Worm (Caenorhabditis elegans) whole organism, L2 larva: ENCODE measurements around the gene E02H9.9.

Experiments used
- F13H6.1 ChIP-seq: sonication (generic microtip); optimal IDR thresholded peaks from 2 replicates; lab custom pipeline; 2016; ENCODE audit warnings: missing genetic modification characterization, missing compliant biosample characterization
- R02D3.7 ChIP-seq: fragments of 150-350 bp; optimal IDR thresholded peaks from 2 replicates; lab custom pipeline; 2014; ENCODE audit warnings: missing biosample characterization, missing genetic modification characterization
- ZK546.5 ChIP-seq: sonication (generic microtip); optimal IDR thresholded peaks from 2 replicates; lab custom pipeline; 2017; ENCODE audit warnings: missing biosample characterization, missing genetic modification characterization
- alr-1 ChIP-seq: fragments of 150-350 bp; optimal IDR thresholded peaks from 2 replicates; lab custom pipeline; 2014; ENCODE audit warnings: missing biosample characterization, missing genetic modification characterization
- aly-2 ChIP-seq: fragments of 150-350 bp; optimal IDR thresholded peaks from 2 replicates; lab custom pipeline; 2014; ENCODE audit warnings: missing biosample characterization, missing genetic modification characterization
- ama-1 ChIP-seq: fragments of 150-350 bp; optimal IDR thresholded peaks from 2 replicates; lab custom pipeline; 2018; ENCODE audit warnings: inconsistent platforms
- blmp-1 ChIP-seq: sonication (generic microtip); optimal IDR thresholded peaks from 2 replicates; lab custom pipeline; 2017; ENCODE audit warnings: missing genetic modification characterization, mild to moderate bottlenecking, missing compliant biosample characterization, antibody characterized with exemption, moderate library complexity; ENCODE audit not compliant: insufficient read depth
- ceh-16 ChIP-seq: fragments of 150-350 bp; optimal IDR thresholded peaks from 2 replicates; lab custom pipeline; 2014; ENCODE audit warnings: missing biosample characterization, missing genetic modification characterization
- ceh-82 ChIP-seq: fragments of 150-350 bp; optimal IDR thresholded peaks from 2 replicates; lab custom pipeline; 2014; ENCODE audit warnings: missing biosample characterization, missing genetic modification characterization
- crh-2 ChIP-seq: sonication (generic microtip); optimal IDR thresholded peaks from 2 replicates; lab custom pipeline; 2017; ENCODE audit warnings: missing biosample characterization, missing genetic modification characterization
- egl-27 ChIP-seq: sonication (generic microtip); optimal IDR thresholded peaks from 3 replicates; lab custom pipeline; 2017; ENCODE audit warnings: missing biosample characterization, missing genetic modification reagents, missing genetic modification characterization
- elt-1 ChIP-seq: fragments of 150-350 bp; optimal IDR thresholded peaks from 2 replicates; lab custom pipeline; 2014; ENCODE audit warnings: missing biosample characterization, missing genetic modification characterization
- elt-3 ChIP-seq: sonication (generic microtip); optimal IDR thresholded peaks from 2 replicates; lab custom pipeline; 2017; ENCODE audit warnings: missing biosample characterization, missing genetic modification characterization
- fos-1 ChIP-seq: fragments of 150-350 bp; optimal IDR thresholded peaks from 2 replicates; lab custom pipeline; 2014; ENCODE audit warnings: missing biosample characterization, missing genetic modification characterization
- gmeb-1 ChIP-seq: fragments of 150-350 bp; optimal IDR thresholded peaks from 2 replicates; lab custom pipeline; 2014; ENCODE audit warnings: missing biosample characterization, missing genetic modification characterization
- lin-11 ChIP-seq: fragments of 150-350 bp; sonication (generic microtip); optimal IDR thresholded peaks from 2 replicates; lab custom pipeline; 2014; ENCODE audit warnings: missing biosample characterization, missing genetic modification characterization, inconsistent platforms, mixed read lengths
- lin-13 ChIP-seq: fragments of 150-350 bp; optimal IDR thresholded peaks from 2 replicates; lab custom pipeline; 2014; ENCODE audit warnings: missing biosample characterization, missing genetic modification reagents, missing genetic modification characterization
- lin-39 ChIP-seq: fragments of 150-350 bp; optimal IDR thresholded peaks from 2 replicates; lab custom pipeline; 2014; ENCODE audit warnings: missing biosample characterization, missing genetic modification reagents, missing genetic modification characterization
- lsy-2 ChIP-seq, 2 experiments: fragments of 150-350 bp in 1 of 2; sonication (generic microtip) in 1 of 2; optimal IDR thresholded peaks; 2 replicates each; lab custom pipeline; 2014 to 2017; ENCODE audit warnings: missing biosample characterization in 2 of 2, missing genetic modification characterization in 2 of 2
- mbf-1 ChIP-seq: sonication (generic microtip); optimal IDR thresholded peaks from 2 replicates; lab custom pipeline; 2017; ENCODE audit warnings: missing biosample characterization, missing genetic modification characterization
- nhr-10 ChIP-seq: sonication (generic microtip); optimal IDR thresholded peaks from 2 replicates; lab custom pipeline; 2017; ENCODE audit warnings: missing biosample characterization, missing genetic modification characterization
- nhr-11 ChIP-seq: fragments of 150-350 bp; optimal IDR thresholded peaks from 2 replicates; lab custom pipeline; 2014; ENCODE audit warnings: missing biosample characterization, missing genetic modification characterization
- nhr-12 ChIP-seq: fragments of 150-350 bp; optimal IDR thresholded peaks from 2 replicates; lab custom pipeline; 2014; ENCODE audit warnings: missing biosample characterization, missing genetic modification characterization
- nhr-25 ChIP-seq: fragments of 150-350 bp; sonication (generic microtip); optimal IDR thresholded peaks from 3 replicates; lab custom pipeline; 2014; ENCODE audit warnings: missing biosample characterization, missing genetic modification characterization
- nhr-6 ChIP-seq: fragments of 150-350 bp; optimal IDR thresholded peaks from 2 replicates; lab custom pipeline; 2014; ENCODE audit warnings: missing biosample characterization, missing genetic modification characterization
- nhr-77 ChIP-seq: fragments of 150-350 bp; optimal IDR thresholded peaks from 2 replicates; lab custom pipeline; 2014; ENCODE audit warnings: missing biosample characterization, missing genetic modification characterization
- peb-1 ChIP-seq: fragments of 150-350 bp; optimal IDR thresholded peaks from 2 replicates; lab custom pipeline; 2014; ENCODE audit warnings: missing biosample characterization, missing genetic modification characterization
- sem-4 ChIP-seq: fragments of 150-350 bp; optimal IDR thresholded peaks from 2 replicates; lab custom pipeline; 2014; ENCODE audit warnings: missing biosample characterization, missing genetic modification reagents, missing genetic modification characterization
- skn-1 ChIP-seq: sonication (generic microtip); optimal IDR thresholded peaks from 2 replicates; lab custom pipeline; 2017; ENCODE audit warnings: missing biosample characterization, missing genetic modification characterization
- sma-3 ChIP-seq: sonication (generic microtip); optimal IDR thresholded peaks from 2 replicates; lab custom pipeline; 2016; ENCODE audit warnings: missing genetic modification reagents, missing genetic modification characterization, missing compliant biosample characterization
- unc-39 ChIP-seq: fragments of 150-350 bp; optimal IDR thresholded peaks from 2 replicates; lab custom pipeline; 2014; ENCODE audit warnings: missing biosample characterization, missing genetic modification characterization
- unc-55 ChIP-seq: fragments of 150-350 bp; sonication (generic microtip); optimal IDR thresholded peaks from 3 replicates; lab custom pipeline; 2014; ENCODE audit warnings: missing biosample characterization, missing genetic modification reagents, missing genetic modification characterization
- unc-62 ChIP-seq: fragments of 150-350 bp; optimal IDR thresholded peaks from 2 replicates; lab custom pipeline; 2014; ENCODE audit warnings: missing biosample characterization, missing genetic modification reagents, missing genetic modification characterization
- zag-1 ChIP-seq: fragments of 150-350 bp; optimal IDR thresholded peaks from 2 replicates; lab custom pipeline; 2014; ENCODE audit warnings: missing biosample characterization, missing genetic modification characterization
- ztf-1 ChIP-seq: fragments of 200-800 bp; sonication (Bioruptor generic); conservative IDR thresholded peaks from 2 replicates; pipeline ENCODE4 v1.3.6; 2022; ENCODE audit warnings: missing genetic modification characterization, missing compliant biosample characterization
- ztf-11 ChIP-seq: sonication (generic microtip); optimal IDR thresholded peaks from 2 replicates; lab custom pipeline; 2017; ENCODE audit warnings: missing biosample characterization, missing genetic modification characterization

The E02H9.9 gene

ce11 chrIII:2468202-2468601 lies at the start of gene E02H9.9, which contains the start of gene E02H9.1:
Gene E02H9.9 (minus strand): TSS chrIII:2468302.
Gene E02H9.1 (plus strand): TSS chrIII:2468486.
- TF ChIP-seq fos-1 (tag; lab: Kevin White, UChicago) (no peak), zag-1 (no peak), ztf-11 (tag; lab: Kevin White, UChicago) (no peak), F13H6.1 (tag; lab: Kevin White, UChicago) (no peak), mbf-1 (no peak), aly-2 (tag; lab: Kevin White, UChicago) (no peak), lin-39 (no peak), nhr-11 (tag; lab: Kevin White, UChicago) (no peak), lin-13 (GFP tag; lab: Kevin White, UChicago) (no peak), lin-11 (tag; lab: Kevin White, UChicago) (no peak), elt-1 (tag; lab: Kevin White, UChicago) (no peak), ztf-1 (GFP tag; lab: Robert Waterston, UW) (no peak), skn-1 (tag; lab: Kevin White, UChicago) (no peak), egl-27 (tag; lab: Kevin White, UChicago) (no peak), lsy-2 (tag; optimal IDR thresholded peaks at IDR 0.05; lab: Kevin White, UChicago) (no peak), unc-55 (GFP tag; lab: Kevin White, UChicago) (no peak), ama-1 (lab: Kevin White, UChicago) (no peak), ZK546.5 (tag; lab: Kevin White, UChicago) (no peak)
- TF ChIP-seq, all 48 proteins: peak for 0

- TF ChIP-seq nhr-11 (tag; lab: Kevin White, UChicago) (no peak), ztf-1 (GFP tag; lab: Robert Waterston, UW) (no peak), crh-2 (no peak), skn-1 (tag; lab: Kevin White, UChicago) (no peak), nhr-6 (tag; lab: Kevin White, UChicago) (no peak), elt-3 (no peak), sem-4 (no peak), lin-11 (tag; lab: Kevin White, UChicago) (no peak), peb-1 (tag; lab: Kevin White, UChicago) (no peak), nhr-25 (tag; lab: Kevin White, UChicago) (no peak)
- TF ChIP-seq, all 48 proteins: peak for 0
These were observed 47.4 kb upstream of the E02H9.9 start for ce11 chrIII:2515461-2515860.

DNA sequence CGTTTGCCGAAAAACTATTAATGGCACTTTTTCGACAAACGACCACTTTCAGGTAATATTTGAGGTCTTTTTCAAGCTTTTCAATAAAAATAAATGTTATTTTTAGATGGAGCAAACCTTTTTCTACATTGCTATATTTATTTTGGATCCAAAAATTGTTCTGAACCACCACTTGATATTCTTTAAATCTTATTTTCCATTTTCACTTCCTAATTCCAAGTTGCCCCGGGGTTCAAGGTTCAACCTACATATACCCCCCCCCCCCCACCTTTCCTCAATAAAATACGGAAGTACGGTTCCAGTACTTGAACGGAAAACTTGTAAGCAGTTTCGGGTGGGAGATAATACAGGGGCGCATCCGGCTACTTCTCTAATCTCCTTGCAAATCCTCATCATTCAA lies 40.4 kb upstream of the E02H9.9 start, which contains the start of gene Y54F10AM.6:
Gene Y54F10AM.6 (plus strand): TSS at position 301 of the 400 bp plus-strand sequence.
- TF ChIP-seq nhr-10 (tag; lab: Kevin White, UChicago) (no peak), unc-55 (GFP tag; lab: Kevin White, UChicago) (no peak), nhr-25 (tag; lab: Kevin White, UChicago) (no peak), ceh-82 (tag; lab: Kevin White, UChicago) (no peak), ceh-16 (no peak), nhr-77 (tag; lab: Kevin White, UChicago) (no peak), nhr-12 (no peak), alr-1 (tag; lab: Kevin White, UChicago) (no peak), F13H6.1 (tag; lab: Kevin White, UChicago) (no peak), aly-2 (tag; lab: Kevin White, UChicago) (no peak), elt-3 (no peak), gmeb-1 (tag; lab: Kevin White, UChicago) (no peak), unc-62 (GFP tag; lab: Kevin White, UChicago) (no peak), ZK546.5 (tag; lab: Kevin White, UChicago) (no peak), crh-2 (no peak), ztf-1 (GFP tag; lab: Robert Waterston, UW) (no peak), unc-39 (tag; lab: Kevin White, UChicago) (no peak), lsy-2 (tag; optimal IDR thresholded peaks at IDR 0.05; lab: Kevin White, UChicago) (no peak), R02D3.7 (tag; lab: Kevin White, UChicago) (no peak)

ce11 chrIII:2507938-2508337 lies 39.8 kb upstream of the E02H9.9 start, which contains the start of gene Y54F10AM.8:
Gene Y54F10AM.8 (minus strand): TSS chrIII:2507972.
- TF ChIP-seq skn-1 (tag; lab: Kevin White, UChicago) (peak; percentile 20), fos-1 (tag; lab: Kevin White, UChicago) (peak; percentile 87), unc-55 (GFP tag; lab: Kevin White, UChicago) (no peak), blmp-1 (tag; lab: Kevin White, UChicago) (no peak), gmeb-1 (tag; lab: Kevin White, UChicago) (peak; percentile 4), sma-3 (GFP tag; lab: Kevin White, UChicago) (no peak)
